Fruit fly (Drosophila melanogaster) whole organism, embryonic: ENCODE results near the gene CG12009.

Experiments
- CG12219 ChIP-seq: fragments of 200-800 bp; sonication (Bioruptor generic); optimal IDR thresholded peaks from 3 replicates; lab custom pipeline; 2018; ENCODE audit warnings: missing biosample characterization, mild to moderate bottlenecking, missing genetic modification characterization
- CG12769 ChIP-seq: fragments of 200-800 bp; sonication (Bioruptor generic); optimal IDR thresholded peaks from 2 replicates; lab custom pipeline; 2019; ENCODE audit warnings: missing biosample characterization, mild to moderate bottlenecking, missing genetic modification characterization, moderate library complexity
- CG13775 ChIP-seq: fragments of 200-800 bp; sonication (Bioruptor generic); optimal IDR thresholded peaks from 3 replicates; lab custom pipeline; 2017; ENCODE audit warnings: missing biosample characterization, mild to moderate bottlenecking, missing genetic modification characterization
- CG14050 ChIP-seq: fragments of 200-800 bp; sonication (Bioruptor generic); IDR thresholded peaks from 3 replicates; pipeline ENCODE4 v1.3.6; 2022; ENCODE audit warnings: missing biosample characterization, missing genetic modification characterization
- CG15479 ChIP-seq: fragments of 200-800 bp; sonication (Bioruptor generic); optimal IDR thresholded peaks from 3 replicates; lab custom pipeline; 2019; ENCODE audit warnings: missing biosample characterization, mild to moderate bottlenecking, missing genetic modification characterization, moderate library complexity
- CG18011 ChIP-seq: fragments of 200-800 bp; sonication (Bioruptor generic); optimal IDR thresholded peaks from 2 replicates; lab custom pipeline; 2017; ENCODE audit warnings: missing biosample characterization, missing genetic modification characterization, mild to moderate bottlenecking, moderate library complexity, missing genotype
- CG18599 ChIP-seq: fragments of 200-800 bp; sonication (Bioruptor generic); optimal IDR thresholded peaks from 3 replicates; lab custom pipeline; 2017; ENCODE audit warnings: missing biosample characterization, missing genetic modification characterization, mild to moderate bottlenecking, moderate library complexity, missing genetic modification reagents
- CG31441 ChIP-seq: fragments of 200-800 bp; sonication (Bioruptor generic); IDR thresholded peaks from 2 replicates; pipeline ENCODE4 v1.3.6; 2022; ENCODE audit warnings: missing biosample characterization, missing genetic modification characterization
- CG3163 ChIP-seq: fragments of 200-800 bp; sonication (Bioruptor generic); optimal IDR thresholded peaks from 3 replicates; lab custom pipeline; 2016; ENCODE audit warnings: missing biosample characterization, missing genetic modification characterization
- CG34376 ChIP-seq: fragments of 200-800 bp; sonication (Bioruptor generic); optimal IDR thresholded peaks from 2 replicates; lab custom pipeline; 2018; ENCODE audit warnings: missing biosample characterization, mild to moderate bottlenecking, missing genetic modification characterization
- CG4360 ChIP-seq: fragments of 200-800 bp; sonication (Bioruptor generic); IDR thresholded peaks from 2 replicates; pipeline ENCODE4 v1.3.6; 2022; ENCODE audit warnings: missing biosample characterization, missing genetic modification characterization
- CG8359 ChIP-seq: fragments of 200-800 bp; sonication (Bioruptor generic); optimal IDR thresholded peaks from 2 replicates; lab custom pipeline; 2017; ENCODE audit warnings: missing biosample characterization, mild to moderate bottlenecking, missing genetic modification characterization, borderline replicate concordance
- Eip74EF ChIP-seq, 2 experiments: fragments of 200-800 bp in 1 of 2; fragments of >200 bp in 1 of 2; sonication (Bioruptor generic) in 1 of 2; optimal IDR thresholded peaks; 2 replicates each; lab custom pipeline; 2017 to 2019; ENCODE audit warnings: missing biosample characterization in 2 of 2, missing genetic modification characterization in 2 of 2, mild to moderate bottlenecking in 1 of 2, moderate library complexity in 1 of 2
- Ets65A ChIP-seq: fragments of 200-800 bp; sonication (Bioruptor generic); peaks from one replicate; lab custom pipeline; 2016; ENCODE audit warnings: missing biosample characterization, missing genetic modification characterization
- HLH3B ChIP-seq: fragments of 200-800 bp; sonication (Bioruptor generic); IDR thresholded peaks from 2 replicates; pipeline ENCODE4 v1.3.6; 2022; ENCODE audit warnings: missing biosample characterization, missing genetic modification characterization
- HLH4C ChIP-seq: fragments of 200-800 bp; sonication (Bioruptor generic); IDR thresholded peaks from 3 replicates; pipeline ENCODE4 v1.3.6; 2022; ENCODE audit warnings: missing biosample characterization, missing genetic modification characterization; ENCODE audit not compliant: partially characterized antibody
- MTF-1 ChIP-seq: fragments of 200-800 bp; sonication (Bioruptor generic); optimal IDR thresholded peaks from 2 replicates; lab custom pipeline; 2018; ENCODE audit warnings: missing biosample characterization, mild to moderate bottlenecking, missing genetic modification characterization, borderline replicate concordance
- Med ChIP-seq: fragments of 200-800 bp; sonication (Bioruptor generic); peaks from one replicate; lab custom pipeline; 2016; ENCODE audit warnings: missing biosample characterization, missing genetic modification characterization, mild to moderate bottlenecking, inconsistent platforms, moderate library complexity
- Meics ChIP-seq: fragments of 200-800 bp; sonication (Bioruptor generic); optimal IDR thresholded peaks from 2 replicates; lab custom pipeline; 2017; ENCODE audit warnings: missing biosample characterization, mild to moderate bottlenecking, missing genetic modification characterization
- Nf-YC ChIP-seq: fragments of 200-800 bp; optimal IDR thresholded peaks from 3 replicates; lab custom pipeline; 2019; ENCODE audit warnings: missing biosample characterization, mild to moderate bottlenecking, missing genetic modification characterization, moderate library complexity
- Pdp1 ChIP-seq, 2 experiments: fragments of 200-800 bp; sonication (Bioruptor generic); optimal IDR thresholded peaks; 3 replicates each; lab custom pipeline; 2016; ENCODE audit warnings: missing biosample characterization in 2 of 2, missing genetic modification characterization in 2 of 2, mild to moderate bottlenecking in 1 of 2, moderate library complexity in 1 of 2
- Rfx ChIP-seq: fragments of 200-800 bp; sonication (Bioruptor generic); IDR thresholded peaks from 2 replicates; pipeline ENCODE4 v1.3.6; 2022; ENCODE audit warnings: missing biosample characterization, missing genetic modification characterization
- caup ChIP-seq: fragments of 200-800 bp; sonication (Bioruptor generic); optimal IDR thresholded peaks from 3 replicates; lab custom pipeline; 2017; ENCODE audit warnings: missing biosample characterization, mild to moderate bottlenecking, missing genetic modification characterization, moderate library complexity; ENCODE audit not compliant: severe bottlenecking
- corto ChIP-seq: fragments of 200-800 bp; sonication (Bioruptor generic); optimal IDR thresholded peaks from 2 replicates; lab custom pipeline; 2016; ENCODE audit warnings: missing biosample characterization, mild to moderate bottlenecking, missing genetic modification characterization, moderate library complexity
- crol ChIP-seq: fragments of 200-800 bp; sonication (Bioruptor generic); IDR thresholded peaks from 2 replicates; pipeline ENCODE4 v1.3.6; 2022; ENCODE audit warnings: missing biosample characterization, missing genetic modification characterization
- cwo ChIP-seq: fragments of 200-800 bp; sonication (Bioruptor generic); optimal IDR thresholded peaks from 3 replicates; lab custom pipeline; 2017; ENCODE audit warnings: missing biosample characterization, missing genetic modification characterization, mild to moderate bottlenecking, moderate library complexity, missing genetic modification reagents
- dm ChIP-seq: fragments of 200-800 bp; sonication (Bioruptor generic); optimal IDR thresholded peaks from 3 replicates; lab custom pipeline; 2016; ENCODE audit warnings: missing biosample characterization, missing genetic modification characterization
- dpn ChIP-seq, 2 experiments: fragments of 200-800 bp; sonication (Bioruptor generic); optimal IDR thresholded peaks; 3 replicates each; lab custom pipeline; 2016; ENCODE audit warnings: missing biosample characterization in 2 of 2, missing genetic modification characterization in 2 of 2
- exex ChIP-seq: fragments of 200-800 bp; sonication (Bioruptor generic); optimal IDR thresholded peaks from 4 replicates; lab custom pipeline; 2018; ENCODE audit warnings: missing biosample characterization, mild to moderate bottlenecking, missing genetic modification characterization, moderate library complexity
- fd102C ChIP-seq: fragments of 200-800 bp; sonication (Bioruptor generic); optimal IDR thresholded peaks from 2 replicates; lab custom pipeline; 2018; ENCODE audit warnings: missing biosample characterization, mild to moderate bottlenecking, missing genetic modification characterization, moderate library complexity
- lab ChIP-seq: fragments of 200-800 bp; sonication (Bioruptor generic); optimal IDR thresholded peaks from 3 replicates; lab custom pipeline; 2017; ENCODE audit warnings: missing biosample characterization, missing genetic modification characterization, mild to moderate bottlenecking, moderate library complexity, missing genetic modification reagents
- nom ChIP-seq: fragments of 200-800 bp; sonication (Bioruptor generic); optimal IDR thresholded peaks from 2 replicates; lab custom pipeline; 2017; ENCODE audit warnings: missing biosample characterization, missing genetic modification characterization, mild to moderate bottlenecking, moderate library complexity, missing genetic modification reagents
- sens ChIP-seq: fragments of 200-800 bp; sonication (Bioruptor generic); peaks from one replicate; lab custom pipeline; 2016; ENCODE audit warnings: missing biosample characterization, missing genetic modification characterization
- sug ChIP-seq: fragments of 200-800 bp; optimal IDR thresholded peaks from 2 replicates; lab custom pipeline; 2019; ENCODE audit warnings: missing biosample characterization, mild to moderate bottlenecking, missing genetic modification characterization, moderate library complexity
- wdn ChIP-seq: fragments of 200-800 bp; sonication (Bioruptor generic); IDR thresholded peaks from 2 replicates; pipeline ENCODE4 v1.3.6; 2022; ENCODE audit warnings: missing biosample characterization, missing genetic modification characterization

CG12009 gene

DNA sequence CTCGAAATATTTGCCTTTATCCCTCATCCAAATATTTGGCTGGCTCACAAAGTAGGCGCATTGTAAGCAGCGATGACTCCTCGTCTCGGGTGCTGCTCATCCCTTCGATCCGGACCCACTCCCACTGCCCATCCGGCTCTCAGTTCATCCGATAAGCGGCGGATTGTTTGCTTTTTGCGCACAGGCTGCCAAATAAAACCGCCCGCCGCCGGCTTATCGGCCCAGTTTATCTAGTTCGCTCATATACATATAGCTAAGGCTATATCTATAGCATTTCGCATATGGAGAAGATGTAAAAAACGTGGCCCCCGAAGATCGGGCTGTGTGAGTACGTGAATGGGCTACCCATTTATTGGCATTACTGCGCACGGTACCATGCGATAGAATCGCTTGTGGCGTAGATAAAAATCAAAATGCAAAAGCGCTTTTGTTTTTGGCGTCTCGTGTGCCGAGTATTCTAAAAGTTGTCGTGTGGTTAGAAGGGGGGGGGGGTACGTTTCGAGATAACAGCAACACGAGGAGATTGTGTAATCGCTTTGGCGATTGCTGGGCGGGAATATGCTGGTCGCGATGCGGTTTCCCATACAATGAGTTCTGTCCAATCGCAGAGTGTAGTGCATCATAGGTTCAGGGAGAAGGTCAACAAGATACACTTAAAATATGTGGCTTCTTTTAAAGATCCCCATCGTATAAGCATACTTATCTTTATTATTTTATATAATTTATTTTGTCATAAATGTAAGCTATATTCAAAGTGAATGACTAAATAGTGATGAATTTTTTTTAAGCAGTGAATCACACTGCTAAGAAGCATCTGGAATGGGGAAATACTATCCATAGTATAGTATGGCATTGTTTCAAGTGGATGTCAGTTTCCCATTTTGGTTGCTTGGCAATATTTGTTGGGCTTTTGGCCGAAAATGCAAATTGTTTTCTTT lies 17.7 kb downstream of the CG12009 start (continued):
- peak; percentile 69 for TF ChIP-seq exex (tag; lab: Kevin White, UChicago)
- TF ChIP-seq CG34376: peak; percentile 56
- no peak for TF ChIP-seq CG14050 (GFP tag; lab: Robert Waterston, UW)
- peak; percentile 99 for TF ChIP-seq MTF-1 (GFP tag; lab: Kevin White, UChicago)
- no peak; the same call in 1 of the 2 replicates for TF ChIP-seq crol
- no peak for TF ChIP-seq CG4360 (GFP tag; lab: Robert Waterston, UW)
- TF ChIP-seq CG8359 (GFP tag; lab: Kevin White, UChicago): no peak
- peak; percentile 91 for TF ChIP-seq CG15479
- no peak for TF ChIP-seq dpn (GFP tag; optimal IDR thresholded peaks at IDR 0.05; lab: Kevin White, UChicago)
- peak; percentile 95 for TF ChIP-seq Nf-YC (tag; lab: Kevin White, UChicago)
- no peak for TF ChIP-seq CG13775 (GFP tag; lab: Kevin White, UChicago)
- TF ChIP-seq CG12219 (GFP tag; lab: Kevin White, UChicago): no peak
- peak; percentile 21 for TF ChIP-seq dm (GFP tag; lab: Kevin White, UChicago)
- TF ChIP-seq CG12769 (tag; lab: Kevin White, UChicago): peak; percentile 61
- no peak for TF ChIP-seq CG31441 (GFP tag; lab: Robert Waterston, UW)
- peak in 1 of 2 experiments; percentile 95 for TF ChIP-seq Pdp1 (GFP tag; optimal IDR thresholded peaks at IDR 0.05; lab: Kevin White, UChicago)
- no peak for TF ChIP-seq HLH4C (GFP tag; lab: Robert Waterston, UW)
- peak; percentile 76 for TF ChIP-seq sug (tag; lab: Kevin White, UChicago)
- peak; percentile 75 for TF ChIP-seq Med (GFP tag; lab: Kevin White, UChicago)
- TF ChIP-seq lab (GFP tag; lab: Kevin White, UChicago): peak; percentile 34
- peak; percentile 41 for TF ChIP-seq caup (GFP tag; lab: Kevin White, UChicago)
- peak; percentile 30 for TF ChIP-seq CG18599 (GFP tag; lab: Kevin White, UChicago)
- no peak for TF ChIP-seq Eip74EF (GFP tag; optimal IDR thresholded peaks at IDR 0.05; lab: Kevin White, UChicago)
- TF ChIP-seq fd102C (GFP tag; lab: Kevin White, UChicago): no peak
- TF ChIP-seq cwo (GFP tag; lab: Kevin White, UChicago): peak; percentile 92
- 0 out of 2 replicates have a peak, but pooled peaks have one; percentile 3 for TF ChIP-seq Rfx
- TF ChIP-seq sens: peak; percentile 20

DNA sequence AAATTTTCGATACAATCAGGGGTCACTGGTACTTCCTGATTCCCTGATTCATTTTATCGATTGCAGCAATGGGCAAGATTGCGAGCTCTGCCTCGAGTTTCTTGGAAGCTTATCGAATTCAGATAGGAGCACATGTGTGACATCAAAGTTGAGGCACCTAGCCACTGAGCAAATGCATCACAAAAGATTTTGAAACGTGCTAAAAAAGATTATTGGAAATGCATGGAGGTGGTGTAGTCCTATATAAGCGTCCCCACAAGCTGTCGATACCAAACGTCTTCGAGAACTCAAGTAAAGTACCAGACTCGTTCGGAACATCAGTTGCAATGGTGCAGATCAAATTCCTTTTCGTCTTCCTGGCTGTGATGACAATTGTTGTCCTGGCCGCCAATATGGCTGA lies 22.8 kb downstream of the CG12009 start, which contains the start of gene Drsl2:
Drsl2 (plus strand) TSS at position 301 of the 400 bp plus-strand sequence.
- TF ChIP-seq HLH3B (GFP tag; lab: Robert Waterston, UW) (no peak), nom (GFP tag; lab: Kevin White, UChicago) (no peak), Meics (GFP tag; lab: Kevin White, UChicago) (no peak), corto (GFP tag; lab: Kevin White, UChicago) (no peak), Ets65A (GFP tag; lab: Kevin White, UChicago) (peak; percentile 4), CG3163 (GFP tag; lab: Kevin White, UChicago) (no peak)

DNA sequence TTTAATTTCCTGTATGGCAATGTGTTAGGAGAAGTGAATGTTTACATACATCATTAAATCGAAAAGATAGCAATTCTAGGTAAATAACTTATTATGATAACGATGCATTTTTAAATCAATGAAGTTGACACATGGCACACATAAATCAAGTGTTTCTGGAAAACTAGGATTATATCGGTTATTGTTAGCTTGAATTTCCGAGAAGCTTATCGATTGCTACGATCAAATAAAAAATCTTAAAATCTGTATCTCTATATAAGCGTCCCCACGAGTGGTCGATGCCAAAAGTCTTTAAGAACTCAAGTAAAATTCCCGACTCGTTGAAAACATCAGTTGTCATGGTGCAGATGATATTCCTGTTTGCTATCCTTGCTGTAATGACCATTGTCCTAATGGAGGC lies 23.4 kb downstream of the CG12009 start, which contains the start of gene Drsl3:
Drsl3 (plus strand) TSS at position 301 of the 400 bp plus-strand sequence.
- TF ChIP-seq wdn (0 out of 2 replicates have a peak, but pooled peaks have one; percentile 10), CG18011 (GFP tag; lab: Kevin White, UChicago) (no peak)
